Fruit fly (Drosophila melanogaster): ENCODE measurements around the gene CG15601.

The CG15601 gene

dm6 chrX:15746682-15747196, 36.3 kb downstream of the CG15601 start:
- TF ChIP-seq kay (GFP tag; ENCODE audit: borderline replicate concordance) (peak; percentile 88), CG5204 (GFP tag; optimal IDR thresholded peaks at IDR 0.05) (no peak), Mnt (GFP tag; optimal IDR thresholded peaks at IDR 0.05) (peak; percentile 4)

dm6 chrX:15748945-15749344, 38.5 kb downstream of the CG15601 start, which contains the start of gene Mvd:
Gene Mvd, plus strand, starts transcription at chrX:15749166.
- no peak for TF ChIP-seq pad (GFP tag; optimal IDR thresholded peaks at IDR 0.05)
- no peak for TF ChIP-seq CG5204 (GFP tag; optimal IDR thresholded peaks at IDR 0.05)
- TF ChIP-seq toe (GFP tag; optimal IDR thresholded peaks at IDR 0.05), result no peak
- TF ChIP-seq kay (GFP tag; ENCODE audit: borderline replicate concordance), result peak; percentile 93
- no peak for TF ChIP-seq cnc (optimal IDR thresholded peaks at IDR 0.05)
- TF ChIP-seq tj (GFP tag; optimal IDR thresholded peaks at IDR 0.05), result no peak
- peak; percentile 4 for TF ChIP-seq CG7101 (tag; optimal IDR thresholded peaks at IDR 0.05)
- no peak for TF ChIP-seq CG7045 (GFP tag; optimal IDR thresholded peaks at IDR 0.05)
- TF ChIP-seq CG33017 (tag; optimal IDR thresholded peaks at IDR 0.05), result no peak
- no peak for TF ChIP-seq Crg-1 (GFP tag; optimal IDR thresholded peaks at IDR 0.05)
- peak; percentile 68 for TF ChIP-seq bab1 (GFP tag; optimal IDR thresholded peaks at IDR 0.05)
- TF ChIP-seq Hr96 (GFP tag; optimal IDR thresholded peaks at IDR 0.05), result no peak
- TF ChIP-seq Mnt (GFP tag; optimal IDR thresholded peaks at IDR 0.05), result peak; percentile 85
- TF ChIP-seq ovo (GFP tag; optimal IDR thresholded peaks at IDR 0.05), result peak; percentile 2
- no peak for TF ChIP-seq CG12768 (GFP tag; optimal IDR thresholded peaks at IDR 0.05)
- no peak for TF ChIP-seq cic (GFP tag; optimal IDR thresholded peaks at IDR 0.05)
- TF ChIP-seq CG11617 (GFP tag; optimal IDR thresholded peaks at IDR 0.05), result no peak
- no peak for TF ChIP-seq Clk (GFP tag; optimal IDR thresholded peaks at IDR 0.05)
- peak; percentile 37 for TF ChIP-seq CG1620 (GFP tag; optimal IDR thresholded peaks at IDR 0.05)
- no peak for TF ChIP-seq CG14711 (tag; optimal IDR thresholded peaks at IDR 0.05)

dm6 chrX:15756018-15756417, 45.6 kb downstream of the CG15601 start, which contains the start of gene CG8260:
Gene CG8260, plus strand, starts transcription at chrX:15756318.
- TF ChIP-seq toe (GFP tag; optimal IDR thresholded peaks at IDR 0.05), result no peak
- TF ChIP-seq CG11617 (GFP tag; optimal IDR thresholded peaks at IDR 0.05), result no peak
- TF ChIP-seq CG14711 (tag; optimal IDR thresholded peaks at IDR 0.05), result no peak
- TF ChIP-seq CG7045 (GFP tag; optimal IDR thresholded peaks at IDR 0.05), result no peak
- no peak for TF ChIP-seq kay (GFP tag; ENCODE audit: borderline replicate concordance)
- TF ChIP-seq ovo (GFP tag; optimal IDR thresholded peaks at IDR 0.05), result no peak
- TF ChIP-seq CG33017 (tag; optimal IDR thresholded peaks at IDR 0.05), result no peak
- TF ChIP-seq Mnt (GFP tag; optimal IDR thresholded peaks at IDR 0.05), result no peak
- no peak for TF ChIP-seq tj (GFP tag; optimal IDR thresholded peaks at IDR 0.05)
- no peak for TF ChIP-seq Hr96 (GFP tag; optimal IDR thresholded peaks at IDR 0.05)
- no peak for TF ChIP-seq Crg-1 (GFP tag; optimal IDR thresholded peaks at IDR 0.05)
- no peak for TF ChIP-seq Clk (GFP tag; optimal IDR thresholded peaks at IDR 0.05)
- no peak for TF ChIP-seq bab1 (GFP tag; optimal IDR thresholded peaks at IDR 0.05)

- peak; percentile 32 for TF ChIP-seq CG7101 (tag; optimal IDR thresholded peaks at IDR 0.05)
- peak; percentile 22 for TF ChIP-seq Mnt (GFP tag; optimal IDR thresholded peaks at IDR 0.05)
- TF ChIP-seq CG12768 (GFP tag; optimal IDR thresholded peaks at IDR 0.05), result no peak
- peak; percentile 5 for TF ChIP-seq Crg-1 (GFP tag; optimal IDR thresholded peaks at IDR 0.05)
- TF ChIP-seq kay (GFP tag; ENCODE audit: borderline replicate concordance), result peak; percentile 47
- TF ChIP-seq cic (GFP tag; optimal IDR thresholded peaks at IDR 0.05), result peak; percentile 26
- TF ChIP-seq toe (GFP tag; optimal IDR thresholded peaks at IDR 0.05), result no peak
- no peak for TF ChIP-seq CG33017 (tag; optimal IDR thresholded peaks at IDR 0.05)
These were observed 48.3 kb downstream of the CG15601 start for dm6 chrX:15758692-15759240.

dm6 chrX:15759752-15760446, 49.5 kb downstream of the CG15601 start:
- TF ChIP-seq CG12768 (GFP tag; optimal IDR thresholded peaks at IDR 0.05) (no peak), tj (GFP tag; optimal IDR thresholded peaks at IDR 0.05) (peak; percentile 27), CG11617 (GFP tag; optimal IDR thresholded peaks at IDR 0.05) (no peak)

- TF ChIP-seq Clk (GFP tag; optimal IDR thresholded peaks at IDR 0.05) (no peak), cic (GFP tag; optimal IDR thresholded peaks at IDR 0.05) (no peak), kay (GFP tag; ENCODE audit: borderline replicate concordance) (peak; percentile 97), toe (GFP tag; optimal IDR thresholded peaks at IDR 0.05) (no peak), Crg-1 (GFP tag; optimal IDR thresholded peaks at IDR 0.05) (no peak), cnc (optimal IDR thresholded peaks at IDR 0.05) (no peak), Mnt (GFP tag; optimal IDR thresholded peaks at IDR 0.05) (no peak), ovo (GFP tag; optimal IDR thresholded peaks at IDR 0.05) (no peak), CG11617 (GFP tag; optimal IDR thresholded peaks at IDR 0.05) (no peak), bab1 (GFP tag; optimal IDR thresholded peaks at IDR 0.05) (peak; percentile 6), CG7045 (GFP tag; optimal IDR thresholded peaks at IDR 0.05) (no peak), CG7101 (tag; optimal IDR thresholded peaks at IDR 0.05) (no peak), CG33017 (tag; optimal IDR thresholded peaks at IDR 0.05) (no peak), CG14711 (tag; optimal IDR thresholded peaks at IDR 0.05) (no peak), CG1620 (GFP tag; optimal IDR thresholded peaks at IDR 0.05) (no peak), pad (GFP tag; optimal IDR thresholded peaks at IDR 0.05) (peak; percentile 3), tj (GFP tag; optimal IDR thresholded peaks at IDR 0.05) (no peak), CG12768 (GFP tag; optimal IDR thresholded peaks at IDR 0.05) (no peak)
These were observed 50.2 kb downstream of the CG15601 start, which contains the start of the genes Graf and mRpL3 for dm6 chrX:15760447-15761297. Gene Graf, minus strand, starts transcription at chrX:15760733. Gene mRpL3, plus strand, starts transcription at chrX:15761248.
